Fruit fly (Drosophila melanogaster): ENCODE results near the gene His2Av.

Gene His2Av

DNA sequence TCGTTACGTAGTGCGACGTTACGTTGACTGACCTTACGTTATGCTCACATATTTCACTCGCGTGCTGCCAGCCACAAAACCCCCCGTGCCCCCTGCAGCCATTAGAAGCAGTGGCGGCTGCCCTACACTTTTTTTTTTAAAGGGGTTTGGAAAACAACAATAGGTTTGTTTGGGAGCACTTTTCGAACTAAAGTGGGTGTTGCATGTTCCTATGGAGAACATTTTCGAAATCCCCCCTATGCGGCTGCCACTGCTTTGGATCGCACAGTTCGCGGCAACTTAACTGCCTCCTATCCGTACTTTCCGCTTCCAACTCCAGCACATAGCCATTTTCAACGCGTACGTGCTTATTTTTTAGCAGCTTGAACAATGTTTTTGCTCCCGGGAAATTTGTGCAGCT lies 13.0 kb upstream of the His2Av start (continued):
- TF ChIP-seq ind (GFP tag; optimal IDR thresholded peaks at IDR 0.05) (peak; percentile 21), ci (GFP tag; IDR thresholded peaks at IDR 0.05) (peak; percentile 60; the same call in 1 of the 3 replicates), CG14441 (GFP tag; IDR thresholded peaks at IDR 0.05) (peak; percentile 47), Trl (optimal IDR thresholded peaks at IDR 0.05) (no peak), Trl (GFP tag; optimal IDR thresholded peaks at IDR 0.05) (no peak), CG4820 (GFP tag; optimal IDR thresholded peaks at IDR 0.05) (no peak), prd (optimal IDR thresholded peaks at IDR 0.05) (no peak), prd (GFP tag; IDR thresholded peaks at IDR 0.05) (peak; percentile 57; the same call in 2 of the 3 replicates), Atf6 (GFP tag; IDR thresholded peaks at IDR 0.05) (peak; percentile 44; the same call in 1 of the 2 replicates), sens (GFP tag) (peak; percentile 67), lbe (GFP tag; optimal IDR thresholded peaks at IDR 0.05) (no peak), hkb (optimal IDR thresholded peaks at IDR 0.05) (no peak), hkb (GFP tag; IDR thresholded peaks at IDR 0.05) (0 out of 2 replicates have a peak, but pooled peaks have one; percentile 31), Chrac-16 (GFP tag; optimal IDR thresholded peaks at IDR 0.05) (no peak), Sin3A (optimal IDR thresholded peaks at IDR 0.05) (no peak), tin (GFP tag; optimal IDR thresholded peaks at IDR 0.05) (no peak), sug (tag; optimal IDR thresholded peaks at IDR 0.05) (no peak), CG31224 (GFP tag; IDR thresholded peaks at IDR 0.05) (0 out of 2 replicates have a peak, but pooled peaks have one; percentile 10), Sox102F (GFP tag; optimal IDR thresholded peaks at IDR 0.05) (peak; percentile 23), fd96Cb (tag; optimal IDR thresholded peaks at IDR 0.05) (no peak), CG1233 (GFP tag; optimal IDR thresholded peaks at IDR 0.05) (no peak), CG11085 (GFP tag; IDR thresholded peaks at IDR 0.05) (no peak), tap (tag; optimal IDR thresholded peaks at IDR 0.05) (no peak), dpn (GFP tag; optimal IDR thresholded peaks at IDR 0.05) (peak in 1 of 2 experiments; percentile 31), row (GFP tag; IDR thresholded peaks at IDR 0.05) (peak; percentile 67; the same call in 2 of the 3 replicates), zen (tag; optimal IDR thresholded peaks at IDR 0.05) (no peak), seq (GFP tag; IDR thresholded peaks at IDR 0.05) (no peak), Gug (GFP tag; IDR thresholded peaks at IDR 0.05) (peak; percentile 33; the same call in 1 of the 4 replicates), Abd-B (GFP tag; optimal IDR thresholded peaks at IDR 0.05) (peak; percentile 15), CG4707 (GFP tag; optimal IDR thresholded peaks at IDR 0.05) (no peak), ro (GFP tag; IDR thresholded peaks at IDR 0.05) (peak; percentile 58), NK7.1 (GFP tag; optimal IDR thresholded peaks at IDR 0.05) (no peak), CG6689 (GFP tag; IDR thresholded peaks at IDR 0.05) (peak; percentile 31; the same call in 1 of the 2 replicates), lilli (GFP tag; optimal IDR thresholded peaks at IDR 0.05) (peak; percentile 43), Myb (GFP tag; optimal IDR thresholded peaks at IDR 0.05) (no peak), CG7839 (tag; optimal IDR thresholded peaks at IDR 0.05) (peak; percentile 24), Ets65A (GFP tag) (peak; percentile 88), org-1 (GFP tag; optimal IDR thresholded peaks at IDR 0.05) (no peak), bigmax (GFP tag; optimal IDR thresholded peaks at IDR 0.05) (no peak), tll (GFP tag; optimal IDR thresholded peaks at IDR 0.05) (no peak), CG15269 (tag; optimal IDR thresholded peaks at IDR 0.05) (peak; percentile 9), Asciz (GFP tag; optimal IDR thresholded peaks at IDR 0.05) (no peak), jumu (GFP tag; optimal IDR thresholded peaks at IDR 0.05) (peak; percentile 4), CrebB (tag; optimal IDR thresholded peaks at IDR 0.05) (no peak), CG18599 (GFP tag; optimal IDR thresholded peaks at IDR 0.05) (peak; percentile 51), CG16815 (GFP tag; optimal IDR thresholded peaks at IDR 0.05) (no peak), CG32532 (GFP tag; IDR thresholded peaks at IDR 0.05) (peak; percentile 38; the same call in 1 of the 2 replicates), zfh2 (GFP tag; optimal IDR thresholded peaks at IDR 0.05) (no peak), gce (GFP tag; IDR thresholded peaks at IDR 0.05) (no peak), her (GFP tag; optimal IDR thresholded peaks at IDR 0.05) (peak; percentile 5), run (tag; optimal IDR thresholded peaks at IDR 0.05) (no peak), CG2678 (tag; optimal IDR thresholded peaks at IDR 0.05) (peak; percentile 16), Hr51 (GFP tag; optimal IDR thresholded peaks at IDR 0.05) (peak in 1 of 2 experiments; percentile 5)
